Fruit fly (Drosophila melanogaster): ENCODE results near the gene CG2126.

CG2126 gene

DNA sequence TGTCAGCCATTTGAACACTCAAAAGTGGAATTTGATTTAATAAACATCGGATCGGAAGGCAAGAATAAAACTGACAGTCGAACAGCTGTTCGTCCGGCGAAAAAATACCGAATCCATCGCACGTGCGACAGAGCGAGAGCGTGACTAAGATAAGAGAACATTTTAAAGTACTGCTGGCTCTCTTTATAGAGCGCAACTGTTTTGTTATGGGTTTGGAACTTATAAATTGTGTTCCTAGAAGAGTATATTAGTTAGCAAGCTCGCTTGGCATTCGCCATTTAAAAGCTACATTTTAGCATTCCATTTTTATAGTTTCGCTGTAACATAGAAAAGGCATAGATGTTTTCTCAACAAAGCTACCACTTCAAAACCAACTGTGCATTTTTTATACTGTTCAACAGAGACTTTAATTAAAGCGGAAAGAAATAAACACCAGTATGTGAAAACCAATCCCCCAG is 33.6 kb upstream of the CG2126 start, which contains the start of gene Rift (continued):
- TF ChIP-seq Sry-δ (GFP tag; optimal IDR thresholded peaks at IDR 0.05) (no peak), Gsc (GFP tag; IDR thresholded peaks at IDR 0.05) (no peak), CG7839 (tag; optimal IDR thresholded peaks at IDR 0.05) (peak; percentile 23), CG11456 (GFP tag; IDR thresholded peaks at IDR 0.05) (no peak), CG14860 (GFP tag; IDR thresholded peaks at IDR 0.05; ENCODE audit: partially characterized antibody) (no peak), trh (GFP tag; optimal IDR thresholded peaks at IDR 0.05) (no peak), eve (GFP tag; optimal IDR thresholded peaks at IDR 0.05) (no peak), CTCF (GFP tag; optimal IDR thresholded peaks at IDR 0.05) (no peak), lab (GFP tag; optimal IDR thresholded peaks at IDR 0.05) (peak; percentile 70), D19A (tag; optimal IDR thresholded peaks at IDR 0.05) (peak; percentile 48), cas (GFP tag; IDR thresholded peaks at IDR 0.05) (no peak), zf30C (GFP tag; optimal IDR thresholded peaks at IDR 0.05) (no peak), trem (tag; optimal IDR thresholded peaks at IDR 0.05) (no peak), ase (GFP tag; IDR thresholded peaks at IDR 0.05) (no peak), CG1233 (GFP tag; optimal IDR thresholded peaks at IDR 0.05) (peak; percentile 53), CG9215 (GFP tag; IDR thresholded peaks at IDR 0.05) (0 out of 2 replicates have a peak, but pooled peaks have one; percentile 18), luna (GFP tag; optimal IDR thresholded peaks at IDR 0.05) (no peak), en (GFP tag; optimal IDR thresholded peaks at IDR 0.05) (no peak), Sry-β (GFP tag; optimal IDR thresholded peaks at IDR 0.05) (no peak), sima (GFP tag; optimal IDR thresholded peaks at IDR 0.05) (no peak), onecut (GFP tag; IDR thresholded peaks at IDR 0.05) (peak; percentile 6; the same call in 1 of the 2 replicates), vvl (GFP tag; IDR thresholded peaks at IDR 0.05) (peak; percentile 65), exex (tag; optimal IDR thresholded peaks at IDR 0.05) (no peak), CG7963 (GFP tag; IDR thresholded peaks at IDR 0.05; ENCODE audit: partially characterized antibody) (no peak), CG8388 (GFP tag; optimal IDR thresholded peaks at IDR 0.05) (peak; percentile 36), CG1647 (GFP tag; optimal IDR thresholded peaks at IDR 0.05) (no peak), pho (GFP tag; optimal IDR thresholded peaks at IDR 0.05) (peak; percentile 7), slou (GFP tag; optimal IDR thresholded peaks at IDR 0.05) (no peak), CG12942 (GFP tag; optimal IDR thresholded peaks at IDR 0.05) (no peak), Dll (GFP tag; IDR thresholded peaks at IDR 0.05; ENCODE audit: partially characterized antibody) (peak; percentile 59; the same call in 3 of the 4 replicates), CG33213 (GFP tag; optimal IDR thresholded peaks at IDR 0.05) (peak; percentile 30), mam (GFP tag; optimal IDR thresholded peaks at IDR 0.05) (no peak), Hr78 (GFP tag; optimal IDR thresholded peaks at IDR 0.05) (no peak), CG11695 (GFP tag; IDR thresholded peaks at IDR 0.05) (peak; percentile 59; the same call in 2 of the 3 replicates), CG31365 (tag; optimal IDR thresholded peaks at IDR 0.05) (no peak), CG4424 (GFP tag; optimal IDR thresholded peaks at IDR 0.05) (no peak), pb (GFP tag; optimal IDR thresholded peaks at IDR 0.05) (no peak), Neu2 (GFP tag; optimal IDR thresholded peaks at IDR 0.05; ENCODE audit: borderline replicate concordance) (no peak), NfI (GFP tag; optimal IDR thresholded peaks at IDR 0.05) (peak; percentile 63), HLH3B (GFP tag; IDR thresholded peaks at IDR 0.05) (peak; percentile 17; the same call in 1 of the 2 replicates), CG11398 (GFP tag; optimal IDR thresholded peaks at IDR 0.05) (no peak), abd-A (tag; optimal IDR thresholded peaks at IDR 0.05) (no peak), shn (GFP tag; optimal IDR thresholded peaks at IDR 0.05) (peak; percentile 15), vfl (GFP tag; optimal IDR thresholded peaks at IDR 0.05) (no peak), Abd-B (GFP tag; optimal IDR thresholded peaks at IDR 0.05) (no peak), jing (GFP tag; optimal IDR thresholded peaks at IDR 0.05) (no peak), nerfin-2 (GFP tag; IDR thresholded peaks at IDR 0.05; ENCODE audit: partially characterized antibody) (no peak), Mad (GFP tag; optimal IDR thresholded peaks at IDR 0.05) (no peak), CG16863 (GFP tag; optimal IDR thresholded peaks at IDR 0.05) (no peak), Ada2b (GFP tag; IDR thresholded peaks at IDR 0.05) (peak; percentile 37; the same call in 1 of the 2 replicates), caup (GFP tag; optimal IDR thresholded peaks at IDR 0.05; ENCODE audit: severe bottlenecking) (peak; percentile 42)

Data from whole organism, embryonic.